Fruit fly (Drosophila melanogaster) S2 (cell line): Measurements from ENCODE around the gene FBXO11.

Experiments used
- CG8478 ChIP-seq: fragments of >200 bp; optimal IDR thresholded peaks from 2 replicates; lab custom pipeline; 2018
- CTCF ChIP-seq, 2 experiments: fragments of >200 bp; optimal IDR thresholded peaks; 2 replicates each; lab custom pipeline; 2018

dm6 chr3R:9774821-9775220, 34.3 kb downstream of the FBXO11 start, which contains the start of gene topi:
- TF ChIP-seq CG8478 (lab: Kevin White, UChicago) (no peak), CTCF (optimal IDR thresholded peaks at IDR 0.05; lab: Kevin White, UChicago) (no peak)
